Fruit fly (Drosophila melanogaster): ENCODE data around the gene Hsp83.

Gene Hsp83

dm6 chr3L:3240597-3241367, 48.0 kb downstream of the Hsp83 start:
- TF ChIP-seq CTCF (optimal IDR thresholded peaks at IDR 0.05): no peak
- no peak for TF ChIP-seq CG8478 (optimal IDR thresholded peaks at IDR 0.05)

dm6 chr3L:3241368-3241640, 48.5 kb downstream of the Hsp83 start:
- TF ChIP-seq CG8478 (optimal IDR thresholded peaks at IDR 0.05) (no peak), CTCF (optimal IDR thresholded peaks at IDR 0.05) (no peak)

DNA sequence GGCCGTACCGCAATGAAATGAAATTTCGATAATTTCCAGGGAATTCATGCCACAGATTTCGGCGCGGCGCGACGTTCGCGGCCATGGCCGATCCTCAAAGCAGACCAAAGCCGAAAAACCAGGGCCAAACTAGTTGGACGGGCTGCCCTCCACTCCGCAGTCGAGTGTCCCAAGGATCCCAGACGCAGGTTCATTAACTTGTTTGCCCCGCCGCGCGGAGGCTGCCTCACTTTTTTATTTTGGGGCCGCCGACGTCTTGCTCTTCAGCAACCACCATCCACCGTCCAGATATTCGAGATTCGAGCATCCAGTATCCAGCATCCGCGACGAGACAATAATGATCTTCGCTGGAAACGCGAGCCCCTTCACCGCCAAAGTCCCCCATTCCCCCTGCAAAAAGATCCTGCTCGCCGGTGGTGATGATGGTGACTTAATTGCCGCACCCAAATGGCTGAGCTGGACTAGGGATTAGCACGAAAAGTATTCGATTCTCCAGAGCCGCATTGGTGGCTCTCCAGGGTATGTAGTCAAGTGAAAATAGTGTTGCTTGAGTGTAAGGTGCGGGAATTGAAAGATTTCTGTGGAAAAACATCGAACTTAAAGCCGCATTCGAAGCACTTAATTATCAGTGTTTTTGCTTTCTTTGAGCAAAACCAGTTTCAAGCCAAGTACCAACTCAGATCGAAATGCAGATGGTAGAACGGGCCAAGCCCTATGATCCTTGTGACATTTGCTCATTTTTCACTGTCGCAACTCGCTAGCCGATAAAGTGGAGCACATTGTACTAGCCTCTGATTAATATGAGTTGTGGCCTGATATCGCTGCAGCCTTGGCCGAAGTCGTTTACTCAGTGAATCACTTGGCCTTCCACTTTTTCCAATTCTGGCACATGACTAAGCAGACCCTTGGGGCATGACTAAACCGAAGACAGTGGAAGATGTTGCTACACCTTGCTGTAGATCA, 49.6 kb downstream of the Hsp83 start:
- TF ChIP-seq CG8478 (optimal IDR thresholded peaks at IDR 0.05) (no peak), CTCF (optimal IDR thresholded peaks at IDR 0.05) (no peak)

- no peak for TF ChIP-seq CTCF (optimal IDR thresholded peaks at IDR 0.05)
- TF ChIP-seq CG8478 (optimal IDR thresholded peaks at IDR 0.05): no peak
Measured at dm6 chr3L:3244244-3245144, 51.7 kb downstream of the Hsp83 start, which contains the start of gene CG12078. CG12078 (minus strand) TSS chr3L:3244294.

DNA sequence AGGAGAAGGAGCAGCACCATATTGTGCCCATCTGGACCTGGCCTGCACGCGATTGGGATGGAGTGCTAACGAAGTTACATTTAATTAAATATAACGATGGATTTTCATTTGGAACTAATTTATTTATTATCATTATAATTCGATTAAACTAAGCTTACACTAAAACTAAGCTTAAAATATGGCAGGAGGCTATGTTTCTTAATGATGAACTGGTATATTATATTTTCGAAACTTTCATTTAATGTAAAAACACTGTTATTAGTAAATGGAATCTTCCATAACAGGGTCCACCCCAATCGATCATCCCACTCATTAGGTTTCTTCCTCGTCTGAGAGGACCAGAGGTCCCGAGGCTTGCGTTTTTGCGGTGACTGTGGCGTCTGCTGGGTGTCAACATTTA, 52.4 kb downstream of the Hsp83 start:
- TF ChIP-seq CG8478 (optimal IDR thresholded peaks at IDR 0.05) (no peak), CTCF (optimal IDR thresholded peaks at IDR 0.05) (no peak)
